Worm (Caenorhabditis elegans) whole organism, L4/young adult: ENCODE measurements around the gene W02C12.2.

Source experiments
- W03F9.2 ChIP-seq: fragments of 150-350 bp; optimal IDR thresholded peaks from 2 replicates; lab custom pipeline; 2014; ENCODE audit warnings: missing biosample characterization, missing genetic modification characterization
- dao-5 ChIP-seq: sonication (generic microtip); optimal IDR thresholded peaks from 2 replicates; lab custom pipeline; 2016; ENCODE audit warnings: missing genotype, missing genetic modification characterization, moderate library complexity, missing compliant biosample characterization
- him-1 ChIP-seq: sonication (generic microtip); optimal IDR thresholded peaks from 2 replicates; lab custom pipeline; 2016; ENCODE audit warnings: missing genotype, missing genetic modification reagents, missing genetic modification characterization, missing compliant biosample characterization

W02C12.2 gene

ce11 chrIV:4008440-4008839 is 667 bp upstream of the W02C12.2 start:
- TF ChIP-seq W03F9.2 (tag; lab: Kevin White, UChicago): no peak
- no peak for TF ChIP-seq him-1
- no peak for TF ChIP-seq dao-5 (tag; lab: Kevin White, UChicago)

ce11 chrIV:4005166-4005565 is 2.6 kb downstream of the W02C12.2 start:
- TF ChIP-seq W03F9.2 (tag; lab: Kevin White, UChicago): no peak
- TF ChIP-seq him-1: no peak
- TF ChIP-seq dao-5 (tag; lab: Kevin White, UChicago): no peak

- TF ChIP-seq dao-5 (tag; lab: Kevin White, UChicago): no peak
- TF ChIP-seq W03F9.2 (tag; lab: Kevin White, UChicago): no peak
- TF ChIP-seq him-1: no peak
These were observed 3.6 kb downstream of the W02C12.2 start for ce11 chrIV:4004221-4004620.

ce11 chrIV:3999662-4000061 is 8.1 kb downstream of the W02C12.2 start:
- TF ChIP-seq dao-5 (tag; lab: Kevin White, UChicago) (no peak), him-1 (no peak), W03F9.2 (tag; lab: Kevin White, UChicago) (no peak)

ce11 chrIV:3998517-3998916 is 9.3 kb downstream of the W02C12.2 start, which contains the start of gene F47C12.8:
TSS of gene F47C12.8 (minus strand) at chrIV:3998617.
- TF ChIP-seq dao-5 (tag; lab: Kevin White, UChicago): no peak
- TF ChIP-seq W03F9.2 (tag; lab: Kevin White, UChicago): no peak
- TF ChIP-seq him-1: no peak

- TF ChIP-seq W03F9.2 (tag; lab: Kevin White, UChicago) (no peak), him-1 (no peak), dao-5 (tag; lab: Kevin White, UChicago) (no peak)
These were observed 12.4 kb downstream of the W02C12.2 start, which contains the start of gene F47C12.7 for ce11 chrIV:3995384-3995783. TSS of gene F47C12.7 (minus strand) at chrIV:3995484.

ce11 chrIV:3994318-3994717 is 13.5 kb downstream of the W02C12.2 start, which contains the start of gene F47C12.13:
TSS of gene F47C12.13 (minus strand) at chrIV:3994418.
- TF ChIP-seq dao-5 (tag; lab: Kevin White, UChicago) (no peak), W03F9.2 (tag; lab: Kevin White, UChicago) (no peak), him-1 (no peak)

- no peak for TF ChIP-seq him-1
- TF ChIP-seq dao-5 (tag; lab: Kevin White, UChicago): no peak
- no peak for TF ChIP-seq W03F9.2 (tag; lab: Kevin White, UChicago)
These were observed 14.5 kb downstream of the W02C12.2 start, which contains the start of gene F47C12.6 for ce11 chrIV:3993292-3993691. TSS of gene F47C12.6 (minus strand) at chrIV:3993392.

ce11 chrIV:3988638-3989152 is 19.1 kb downstream of the W02C12.2 start, which contains the start of gene clec-78:
TSS of gene clec-78 (plus strand) at chrIV:3989102.
- TF ChIP-seq dao-5 (tag; lab: Kevin White, UChicago) (no peak), him-1 (no peak), W03F9.2 (tag; lab: Kevin White, UChicago) (no peak)

- no peak for TF ChIP-seq dao-5 (tag; lab: Kevin White, UChicago)
- no peak for TF ChIP-seq W03F9.2 (tag; lab: Kevin White, UChicago)
- no peak for TF ChIP-seq him-1
These were observed 19.6 kb downstream of the W02C12.2 start for ce11 chrIV:3988132-3988531.

ce11 chrIV:3981601-3982000 is 26.2 kb downstream of the W02C12.2 start, which contains the start of gene srh-223:
TSS of gene srh-223 (plus strand) at chrIV:3981901.
- TF ChIP-seq him-1: no peak
- TF ChIP-seq dao-5 (tag; lab: Kevin White, UChicago): no peak
- no peak for TF ChIP-seq W03F9.2 (tag; lab: Kevin White, UChicago)

ce11 chrIV:3979525-3979924 is 28.2 kb downstream of the W02C12.2 start, which contains the start of gene srh-222:
TSS of gene srh-222 (plus strand) at chrIV:3979825.
- no peak for TF ChIP-seq dao-5 (tag; lab: Kevin White, UChicago)
- no peak for TF ChIP-seq W03F9.2 (tag; lab: Kevin White, UChicago)
- TF ChIP-seq him-1: no peak

- TF ChIP-seq dao-5 (tag; lab: Kevin White, UChicago) (no peak), him-1 (no peak), W03F9.2 (tag; lab: Kevin White, UChicago) (no peak)
These were observed 29.7 kb downstream of the W02C12.2 start, which contains the start of gene srh-220 for ce11 chrIV:3977965-3978523. TSS of gene srh-220 (minus strand) at chrIV:3978015.

ce11 chrIV:3973049-3973448 is 34.7 kb downstream of the W02C12.2 start, which contains the start of gene clec-79:
TSS of gene clec-79 (plus strand) at chrIV:3973349.
- no peak for TF ChIP-seq dao-5 (tag; lab: Kevin White, UChicago)
- TF ChIP-seq W03F9.2 (tag; lab: Kevin White, UChicago): no peak
- TF ChIP-seq him-1: no peak
